Worm (Caenorhabditis elegans) whole organism, young adult: ENCODE data around the gene Y51H7C.10.

Experiments
- B0035.1 ChIP-seq: sonication (generic microtip); optimal IDR thresholded peaks from 2 replicates; lab custom pipeline; 2016; ENCODE audit warnings: missing genetic modification characterization, mild to moderate bottlenecking, missing compliant biosample characterization, missing genotype, missing genetic modification reagents
- B0261.1 ChIP-seq: sonication (generic microtip); optimal IDR thresholded peaks from 2 replicates; lab custom pipeline; 2016; ENCODE audit warnings: mild to moderate bottlenecking, missing genetic modification characterization, moderate library complexity, missing compliant biosample characterization
- B0336.3 ChIP-seq: fragments of 200-800 bp; sonication (Bioruptor generic); IDR thresholded peaks from 2 replicates; pipeline ENCODE4 v1.3.6; 2022; ENCODE audit warnings: missing genetic modification characterization, missing compliant biosample characterization
- D2030.7 ChIP-seq: fragments of 200-800 bp; sonication (Bioruptor generic); IDR thresholded peaks from 2 replicates; pipeline ENCODE4 v1.3.6; 2022; ENCODE audit warnings: missing genetic modification reagents, missing genetic modification characterization, missing compliant biosample characterization
- F37B4.10 ChIP-seq: fragments of 200-800 bp; sonication (Bioruptor generic); IDR thresholded peaks from 2 replicates; pipeline ENCODE4 v1.3.6; 2022; ENCODE audit warnings: missing genetic modification characterization, missing compliant biosample characterization
- F57C9.4 ChIP-seq: sonication (generic microtip); optimal IDR thresholded peaks from 2 replicates; lab custom pipeline; 2017; ENCODE audit warnings: mild to moderate bottlenecking, missing genetic modification characterization, missing compliant biosample characterization
- K11D2.4 ChIP-seq: fragments of 200-800 bp; sonication (Bioruptor generic); IDR thresholded peaks from 2 replicates; pipeline ENCODE4 v1.3.6; 2022; ENCODE audit warnings: missing genetic modification reagents, missing genetic modification characterization, missing compliant biosample characterization
- Y79H2A.3 ChIP-seq: fragments of 200-800 bp; sonication (Bioruptor generic); conservative IDR thresholded peaks from 2 replicates; pipeline ENCODE4 v1.3.6; 2022; ENCODE audit warnings: missing genetic modification reagents, missing genetic modification characterization, missing compliant biosample characterization
- aptf-2 ChIP-seq: fragments of 200-800 bp; sonication (Bioruptor generic); conservative IDR thresholded peaks from 2 replicates; pipeline ENCODE4 v1.3.6; 2022; ENCODE audit warnings: missing genetic modification reagents, missing genetic modification characterization, missing compliant biosample characterization
- atf-7 ChIP-seq: sonication (generic microtip); optimal IDR thresholded peaks from 2 replicates; lab custom pipeline; 2017; ENCODE audit warnings: mild to moderate bottlenecking, missing genetic modification characterization, missing compliant biosample characterization
- athp-1 ChIP-seq: sonication (generic microtip); optimal IDR thresholded peaks from 2 replicates; lab custom pipeline; 2017; ENCODE audit warnings: mild to moderate bottlenecking, missing genetic modification characterization, missing compliant biosample characterization
- ccch-3 ChIP-seq: fragments of 200-800 bp; sonication (Bioruptor generic); optimal IDR thresholded peaks from 2 replicates; lab custom pipeline; 2018; ENCODE audit warnings: mild to moderate bottlenecking, missing genetic modification characterization, missing compliant biosample characterization
- cebp-2 ChIP-seq: fragments of 200-800 bp; sonication (Bioruptor generic); IDR thresholded peaks from 2 replicates; pipeline ENCODE4 v1.3.6; 2022; ENCODE audit warnings: missing genetic modification characterization, missing compliant biosample characterization
- ceh-100 ChIP-seq: fragments of 200-800 bp; sonication (Bioruptor generic); IDR thresholded peaks from 2 replicates; pipeline ENCODE4 v1.3.6; 2022; ENCODE audit warnings: missing genetic modification reagents, missing genetic modification characterization, missing compliant biosample characterization
- ceh-58 ChIP-seq: fragments of 200-800 bp; sonication (Bioruptor generic); IDR thresholded peaks from 2 replicates; pipeline ENCODE4 v1.3.6; 2022; ENCODE audit warnings: missing genetic modification characterization, missing compliant biosample characterization
- ceh-91 ChIP-seq: fragments of 200-800 bp; sonication (Bioruptor generic); IDR thresholded peaks from 2 replicates; pipeline ENCODE4 v1.3.6; 2022; ENCODE audit warnings: missing genetic modification reagents, missing genetic modification characterization, missing compliant biosample characterization
- dox-1 ChIP-seq: fragments of 200-800 bp; sonication (Bioruptor generic); IDR thresholded peaks from 2 replicates; pipeline ENCODE4 v1.3.6; 2022; ENCODE audit warnings: missing genetic modification reagents, missing genetic modification characterization, missing compliant biosample characterization
- dpff-1 ChIP-seq: sonication (generic microtip); optimal IDR thresholded peaks from 2 replicates; lab custom pipeline; 2017; ENCODE audit warnings: mild to moderate bottlenecking, missing genetic modification characterization, missing compliant biosample characterization
- dpl-1 ChIP-seq: fragments of 150-350 bp; optimal IDR thresholded peaks from 2 replicates; lab custom pipeline; 2014; ENCODE audit warnings: missing biosample characterization, missing genetic modification reagents, missing genetic modification characterization
- egrh-3 ChIP-seq: fragments of 200-800 bp; sonication (Bioruptor generic); IDR thresholded peaks from 2 replicates; pipeline ENCODE4 v1.3.6; 2022; ENCODE audit warnings: missing genetic modification reagents, missing genetic modification characterization, missing compliant biosample characterization
- ekl-4 ChIP-seq: fragments of 200-800 bp; sonication (Bioruptor generic); IDR thresholded peaks from 2 replicates; pipeline ENCODE4 v1.3.6; 2022; ENCODE audit warnings: missing genetic modification reagents, missing genetic modification characterization, missing compliant biosample characterization
- him-1 ChIP-seq: sonication (generic microtip); optimal IDR thresholded peaks from 2 replicates; lab custom pipeline; 2016; ENCODE audit warnings: missing genotype, missing genetic modification reagents, missing genetic modification characterization, missing compliant biosample characterization
- hlh-26 ChIP-seq: fragments of 200-800 bp; sonication (Bioruptor generic); conservative IDR thresholded peaks from 2 replicates; pipeline ENCODE4 v1.3.6; 2022; ENCODE audit warnings: missing genetic modification reagents, missing genetic modification characterization, missing compliant biosample characterization
- hmg-20 ChIP-seq: fragments of 200-800 bp; sonication (Bioruptor generic); IDR thresholded peaks from 2 replicates; pipeline ENCODE4 v1.3.6; 2022; ENCODE audit warnings: missing genetic modification reagents, missing genetic modification characterization, missing compliant biosample characterization
- lin-35 ChIP-seq, 3 experiments: fragments of 150-350 bp in 2 of 3; sonication (generic microtip) in 1 of 3; optimal IDR thresholded peaks; 2 replicates each; lab custom pipeline; 2014 to 2018; ENCODE audit warnings: missing biosample characterization in 3 of 3, missing genetic modification characterization in 3 of 3, missing genetic modification reagents in 3 of 3
- lir-1 ChIP-seq: fragments of 200-800 bp; sonication (Bioruptor generic); conservative IDR thresholded peaks from 2 replicates; pipeline ENCODE4 v1.3.6; 2022; ENCODE audit warnings: missing genetic modification reagents, missing genetic modification characterization, missing compliant biosample characterization
- madf-3 ChIP-seq: fragments of 200-800 bp; sonication (Bioruptor generic); IDR thresholded peaks from 2 replicates; pipeline ENCODE4 v1.3.6; 2022; ENCODE audit warnings: missing genetic modification reagents, missing genetic modification characterization, missing compliant biosample characterization
- mcd-1 ChIP-seq: fragments of 200-800 bp; sonication (Bioruptor generic); IDR thresholded peaks from 2 replicates; pipeline ENCODE4 v1.3.6; 2022; ENCODE audit warnings: missing genetic modification reagents, missing genetic modification characterization, missing compliant biosample characterization
- mes-4 ChIP-seq: sonication (generic microtip); optimal IDR thresholded peaks from 2 replicates; lab custom pipeline; 2016; ENCODE audit warnings: missing genotype, missing genetic modification characterization, missing compliant biosample characterization
- mxl-1 ChIP-seq: sonication (generic microtip); optimal IDR thresholded peaks from 2 replicates; lab custom pipeline; 2016; ENCODE audit warnings: missing genetic modification characterization, missing compliant biosample characterization
- nhr-80 ChIP-seq: sonication (generic microtip); optimal IDR thresholded peaks from 2 replicates; lab custom pipeline; 2016; ENCODE audit warnings: missing genetic modification characterization, missing compliant biosample characterization
- nhr-90 ChIP-seq: sonication (generic microtip); optimal IDR thresholded peaks from 2 replicates; lab custom pipeline; 2016; ENCODE audit warnings: missing genotype, mild to moderate bottlenecking, missing genetic modification characterization, missing compliant biosample characterization
- pha-4 ChIP-seq: fragments of 150-350 bp; sonication (generic microtip); optimal IDR thresholded peaks from 2 replicates; lab custom pipeline; 2014; ENCODE audit warnings: missing biosample characterization, missing genetic modification reagents, missing genetic modification characterization
- rec-8 ChIP-seq, 2 experiments: sonication (generic microtip); optimal IDR thresholded peaks; 2 replicates each; lab custom pipeline; 2016; ENCODE audit warnings: mild to moderate bottlenecking in 2 of 2, missing genetic modification characterization in 2 of 2, missing genetic modification reagents in 2 of 2, missing genotype in 2 of 2, missing biosample characterization in 1 of 2, missing compliant biosample characterization in 1 of 2, moderate library complexity in 1 of 2
- repo-1 ChIP-seq: sonication (generic microtip); optimal IDR thresholded peaks from 2 replicates; lab custom pipeline; 2017; ENCODE audit warnings: mild to moderate bottlenecking, missing genetic modification characterization, missing compliant biosample characterization
- rpc-1 ChIP-seq, 2 experiments: fragments of 150-350 bp in 1 of 2; sonication (generic microtip) in 1 of 2; optimal IDR thresholded peaks; 2 replicates each; lab custom pipeline; 2014 to 2018; ENCODE audit warnings: missing biosample characterization in 1 of 2, missing genetic modification characterization in 1 of 2, missing genetic modification reagents in 1 of 2, missing genotype in 1 of 2
- sdz-38 ChIP-seq: sonication (generic microtip); optimal IDR thresholded peaks from 2 replicates; lab custom pipeline; 2016; ENCODE audit warnings: missing genotype, missing genetic modification characterization, missing compliant biosample characterization
- snpc-3.4 ChIP-seq: sonication (generic microtip); optimal IDR thresholded peaks from 2 replicates; lab custom pipeline; 2017; ENCODE audit warnings: missing genetic modification characterization, mild to moderate bottlenecking, missing compliant biosample characterization, antibody characterized with exemption, moderate library complexity, missing genotype, missing genetic modification reagents
- tbp1 ChIP-seq: fragments of 200-800 bp; sonication (Bioruptor generic); optimal IDR thresholded peaks from 2 replicates; lab custom pipeline; 2018; ENCODE audit warnings: mild to moderate bottlenecking, missing genetic modification characterization, missing compliant biosample characterization
- unc-130 ChIP-seq: sonication (generic microtip); optimal IDR thresholded peaks from 2 replicates; lab custom pipeline; 2016; ENCODE audit warnings: missing genetic modification reagents, missing genetic modification characterization, missing compliant biosample characterization
- ztf-18 ChIP-seq: sonication (generic microtip); optimal IDR thresholded peaks from 2 replicates; lab custom pipeline; 2016; ENCODE audit warnings: missing genotype, mild to moderate bottlenecking, missing genetic modification characterization, missing compliant biosample characterization
- ztf-26 ChIP-seq: sonication (generic microtip); optimal IDR thresholded peaks from 2 replicates; lab custom pipeline; 2017; ENCODE audit warnings: missing genetic modification characterization, missing compliant biosample characterization
- ztf-3 ChIP-seq: fragments of 200-800 bp; sonication (Bioruptor generic); optimal IDR thresholded peaks from 2 replicates; lab custom pipeline; 2018; ENCODE audit warnings: mild to moderate bottlenecking, missing genetic modification characterization, missing compliant biosample characterization
- ztf-6 ChIP-seq: fragments of 200-800 bp; sonication (Bioruptor generic); IDR thresholded peaks from 2 replicates; pipeline ENCODE4 v1.3.6; 2022; ENCODE audit warnings: missing genetic modification reagents, missing genetic modification characterization, missing compliant biosample characterization

Gene Y51H7C.10

ce11 chrII:1412359-1412907, 11.1 kb downstream of the Y51H7C.10 start, which contains the start of gene alkb-1:
Gene alkb-1 (plus strand): TSS chrII:1412409.
- TF ChIP-seq nhr-90 (tag; lab: Kevin White, UChicago) (no peak), B0035.1 (tag; lab: Kevin White, UChicago) (no peak), dox-1 (GFP tag; lab: Robert Waterston, UW) (no peak), snpc-3.4 (tag; lab: Kevin White, UChicago) (no peak), athp-1 (tag; lab: Kevin White, UChicago) (no peak), Y79H2A.3 (GFP tag; lab: Robert Waterston, UW) (no peak)

- TF ChIP-seq ekl-4 (GFP tag; lab: Robert Waterston, UW): no peak
- TF ChIP-seq rec-8 (tag; optimal IDR thresholded peaks at IDR 0.05; lab: Kevin White, UChicago): no peak
Measured at ce11 chrII:1411372-1411771, 12.2 kb downstream of the Y51H7C.10 start, which contains the start of gene Y51H7C.9. Gene Y51H7C.9 (minus strand): TSS chrII:1411472.

- TF ChIP-seq tbp1 (GFP tag; lab: Kevin White, UChicago): no peak
- no peak for TF ChIP-seq mxl-1 (tag; lab: Kevin White, UChicago)
- TF ChIP-seq nhr-80 (tag; lab: Kevin White, UChicago): no peak
- no peak for TF ChIP-seq B0035.1 (tag; lab: Kevin White, UChicago)
- no peak for TF ChIP-seq Y79H2A.3 (GFP tag; lab: Robert Waterston, UW)
- TF ChIP-seq snpc-3.4 (tag; lab: Kevin White, UChicago): no peak
- no peak for TF ChIP-seq dpff-1 (tag; lab: Kevin White, UChicago)
- TF ChIP-seq B0336.3 (GFP tag; lab: Robert Waterston, UW): no peak
- no peak for TF ChIP-seq ztf-6
- TF ChIP-seq pha-4: no peak
- TF ChIP-seq dpl-1 (GFP tag; lab: Kevin White, UChicago): no peak
- TF ChIP-seq aptf-2 (GFP tag; lab: Robert Waterston, UW): no peak
- TF ChIP-seq egrh-3 (GFP tag; lab: Robert Waterston, UW): no peak
- TF ChIP-seq ccch-3: no peak
- peak; percentile 28; the same call in 1 of the 2 replicates for TF ChIP-seq mcd-1 (GFP tag; lab: Robert Waterston, UW)
- no peak for TF ChIP-seq unc-130
- TF ChIP-seq ceh-100 (GFP tag; lab: Robert Waterston, UW): no peak
- TF ChIP-seq him-1 (tag; lab: Kevin White, UChicago): no peak
- TF ChIP-seq sdz-38 (tag; lab: Kevin White, UChicago): no peak
- TF ChIP-seq atf-7 (tag; lab: Kevin White, UChicago): no peak
- no peak for TF ChIP-seq D2030.7 (GFP tag; lab: Robert Waterston, UW)
- TF ChIP-seq ztf-26: no peak
- TF ChIP-seq mes-4 (tag; lab: Kevin White, UChicago): no peak
- no peak for TF ChIP-seq F37B4.10 (GFP tag; lab: Robert Waterston, UW)
- no peak for TF ChIP-seq ceh-58 (GFP tag; lab: Robert Waterston, UW)
- no peak for TF ChIP-seq rpc-1 (optimal IDR thresholded peaks at IDR 0.05; lab: Kevin White, UChicago)
- TF ChIP-seq rpc-1 (tag; optimal IDR thresholded peaks at IDR 0.05; lab: Kevin White, UChicago): no peak
- TF ChIP-seq cebp-2 (GFP tag; lab: Robert Waterston, UW): 0 out of 2 replicates have a peak, but pooled peaks have one; percentile 21
- no peak for TF ChIP-seq lir-1 (GFP tag; lab: Robert Waterston, UW)
- TF ChIP-seq B0261.1: no peak
- no peak for TF ChIP-seq ceh-91 (GFP tag; lab: Robert Waterston, UW)
- TF ChIP-seq hlh-26 (GFP tag; lab: Robert Waterston, UW): no peak
- TF ChIP-seq F57C9.4 (tag; lab: Kevin White, UChicago): no peak
- no peak for TF ChIP-seq ztf-3 (GFP tag; lab: Kevin White, UChicago)
- no peak for TF ChIP-seq hmg-20 (GFP tag; lab: Robert Waterston, UW)
- no peak for TF ChIP-seq K11D2.4
- TF ChIP-seq ztf-18: peak; percentile 59
- TF ChIP-seq athp-1 (tag; lab: Kevin White, UChicago): no peak
- TF ChIP-seq madf-3 (GFP tag; lab: Robert Waterston, UW): 0 out of 2 replicates have a peak, but pooled peaks have one; percentile 49
- TF ChIP-seq repo-1: peak; percentile 30
- TF ChIP-seq ekl-4 (GFP tag; lab: Robert Waterston, UW): 0 out of 2 replicates have a peak, but pooled peaks have one; percentile 19
- no peak for TF ChIP-seq lin-35 (GFP tag; optimal IDR thresholded peaks at IDR 0.05; lab: Kevin White, UChicago)
Measured at ce11 chrII:1403056-1403455, 20.5 kb downstream of the Y51H7C.10 start, which contains the start of the genes Y51H7C.41 and cogc-4. Gene Y51H7C.41 (plus strand): TSS chrII:1403321. Gene cogc-4 (plus strand): TSS chrII:1403441.
